Fruit fly (Drosophila melanogaster) whole organism, embryonic: Measurements from ENCODE around the gene CG10947.
A peak's percentile ranks its signal among the peaks of the same experiment; 100 is the strongest.

Experiments
- CG10274 ChIP-seq: fragments of 200-800 bp; sonication (Bioruptor generic); optimal IDR thresholded peaks from 3 replicates; lab custom pipeline; 2017; ENCODE audit warnings: missing biosample characterization, mild to moderate bottlenecking, missing genetic modification characterization
- CG10565 ChIP-seq: fragments of 200-800 bp; sonication (Bioruptor generic); optimal IDR thresholded peaks from 3 replicates; lab custom pipeline; 2016; ENCODE audit warnings: missing biosample characterization, mild to moderate bottlenecking, missing genetic modification characterization
- CG11398 ChIP-seq: fragments of 200-800 bp; sonication (Bioruptor generic); optimal IDR thresholded peaks from 2 replicates; lab custom pipeline; 2016; ENCODE audit warnings: missing biosample characterization, missing genetic modification characterization
- CG12104 ChIP-seq: fragments of 200-800 bp; sonication (Bioruptor generic); optimal IDR thresholded peaks from 3 replicates; lab custom pipeline; 2016; ENCODE audit warnings: missing biosample characterization, missing genetic modification characterization
- CG12744 ChIP-seq: fragments of 200-800 bp; sonication (Bioruptor generic); optimal IDR thresholded peaks from 2 replicates; lab custom pipeline; 2016; ENCODE audit warnings: missing biosample characterization, missing genetic modification characterization
- CG13424 ChIP-seq: fragments of 200-800 bp; sonication (Bioruptor generic); optimal IDR thresholded peaks from 2 replicates; lab custom pipeline; 2019; ENCODE audit warnings: missing biosample characterization, mild to moderate bottlenecking, missing genetic modification characterization, moderate library complexity
- CG15011 ChIP-seq: fragments of 200-800 bp; sonication (Bioruptor generic); optimal IDR thresholded peaks from 3 replicates; lab custom pipeline; 2018; ENCODE audit warnings: missing biosample characterization, mild to moderate bottlenecking, missing genetic modification characterization
- CG15479 ChIP-seq: fragments of 200-800 bp; sonication (Bioruptor generic); optimal IDR thresholded peaks from 3 replicates; lab custom pipeline; 2019; ENCODE audit warnings: missing biosample characterization, mild to moderate bottlenecking, missing genetic modification characterization, moderate library complexity
- CG16863 ChIP-seq: fragments of 200-800 bp; sonication (Bioruptor generic); optimal IDR thresholded peaks from 3 replicates; lab custom pipeline; 2016; ENCODE audit warnings: missing biosample characterization, missing genetic modification characterization
- CG18262 ChIP-seq: fragments of 200-800 bp; optimal IDR thresholded peaks from 3 replicates; lab custom pipeline; 2019; ENCODE audit warnings: missing biosample characterization, mild to moderate bottlenecking, missing genetic modification characterization, moderate library complexity
- CG18619 ChIP-seq: fragments of 200-800 bp; sonication (Bioruptor generic); optimal IDR thresholded peaks from 3 replicates; lab custom pipeline; 2017; ENCODE audit warnings: missing biosample characterization, mild to moderate bottlenecking, missing genetic modification characterization
- CG2202 ChIP-seq: fragments of 200-800 bp; sonication (Bioruptor generic); optimal IDR thresholded peaks from 2 replicates; lab custom pipeline; 2018; ENCODE audit warnings: missing biosample characterization, mild to moderate bottlenecking, missing genetic modification characterization
- CG32532 ChIP-seq: fragments of 200-800 bp; sonication (Bioruptor generic); IDR thresholded peaks from 2 replicates; pipeline ENCODE4 v1.3.6; 2022; ENCODE audit warnings: missing biosample characterization, missing genetic modification characterization
- CG33557 ChIP-seq: fragments of 200-800 bp; sonication (Bioruptor generic); optimal IDR thresholded peaks from 2 replicates; lab custom pipeline; 2019; ENCODE audit warnings: missing biosample characterization, mild to moderate bottlenecking, missing genetic modification characterization, moderate library complexity
- CG3407 ChIP-seq: fragments of 200-800 bp; sonication (Bioruptor generic); optimal IDR thresholded peaks from 2 replicates; lab custom pipeline; 2018; ENCODE audit warnings: missing biosample characterization, mild to moderate bottlenecking, missing genetic modification characterization
- CG3995 ChIP-seq: fragments of 200-800 bp; sonication (Bioruptor generic); optimal IDR thresholded peaks from 3 replicates; lab custom pipeline; 2016; ENCODE audit warnings: missing biosample characterization, missing genetic modification characterization
- CG4424 ChIP-seq: fragments of 200-800 bp; sonication (Bioruptor generic); optimal IDR thresholded peaks from 3 replicates; lab custom pipeline; 2016; ENCODE audit warnings: missing biosample characterization, missing genetic modification characterization
- CG4707 ChIP-seq: fragments of 200-800 bp; sonication (Bioruptor generic); optimal IDR thresholded peaks from 2 replicates; lab custom pipeline; 2018; ENCODE audit warnings: missing biosample characterization, mild to moderate bottlenecking, missing genetic modification characterization, moderate library complexity
- CG6175 ChIP-seq: fragments of 200-800 bp; sonication (Bioruptor generic); IDR thresholded peaks from 3 replicates; pipeline ENCODE4 v1.3.6; 2022; ENCODE audit warnings: missing biosample characterization, missing genetic modification characterization
- CG6689 ChIP-seq: fragments of 200-800 bp; sonication (Bioruptor generic); IDR thresholded peaks from 2 replicates; pipeline ENCODE4 v1.3.6; 2022; ENCODE audit warnings: missing biosample characterization, missing genetic modification characterization
- CG6791 ChIP-seq: fragments of 200-800 bp; sonication (Bioruptor generic); IDR thresholded peaks from 3 replicates; pipeline ENCODE4 v1.3.6; 2022; ENCODE audit warnings: missing biosample characterization, missing genetic modification characterization; ENCODE audit not compliant: partially characterized antibody
- CG9876 ChIP-seq: fragments of 200-800 bp; sonication (Bioruptor generic); optimal IDR thresholded peaks from 2 replicates; lab custom pipeline; 2016; ENCODE audit warnings: missing biosample characterization, missing genetic modification characterization
- CHES-1-like ChIP-seq: fragments of 200-800 bp; sonication (Bioruptor generic); optimal IDR thresholded peaks from 2 replicates; lab custom pipeline; 2016; ENCODE audit warnings: missing biosample characterization, missing genetic modification characterization
- CoRest ChIP-seq: fragments of 200-800 bp; sonication (Bioruptor generic); optimal IDR thresholded peaks from 3 replicates; lab custom pipeline; 2018; ENCODE audit warnings: missing biosample characterization, mild to moderate bottlenecking, missing genetic modification characterization, moderate library complexity
- Dll ChIP-seq: fragments of 200-800 bp; sonication (Bioruptor generic); IDR thresholded peaks from 4 replicates; pipeline ENCODE4 v1.3.6; 2022; ENCODE audit warnings: missing biosample characterization, missing genetic modification characterization; ENCODE audit not compliant: partially characterized antibody
- Hr39 ChIP-seq: fragments of >200 bp; optimal IDR thresholded peaks from 2 replicates; lab custom pipeline; 2017
- Kr ChIP-seq: fragments of 200-800 bp; sonication (Bioruptor generic); optimal IDR thresholded peaks from 2 replicates; lab custom pipeline; 2017; ENCODE audit warnings: missing biosample characterization, mild to moderate bottlenecking, missing genetic modification characterization
- Lpt ChIP-seq: fragments of >200 bp; optimal IDR thresholded peaks from 2 replicates; lab custom pipeline; 2018; ENCODE audit warnings: missing biosample characterization, missing genetic modification characterization
- NK7.1 ChIP-seq: fragments of 200-800 bp; sonication (Bioruptor generic); optimal IDR thresholded peaks from 3 replicates; lab custom pipeline; 2016; ENCODE audit warnings: missing biosample characterization, missing genetic modification characterization
- Sin3A ChIP-seq: fragments of >200 bp; optimal IDR thresholded peaks from 2 replicates; lab custom pipeline; 2018
- Trl ChIP-seq, 3 experiments: fragments of >200 bp in 2 of 3; fragments of 200-800 bp in 1 of 3; sonication (Bioruptor generic) in 1 of 3; optimal IDR thresholded peaks; 2 replicates in 1 of 3; 3 replicates in 2 of 3; lab custom pipeline; 2016 to 2017; ENCODE audit warnings: missing biosample characterization in 1 of 3, missing genetic modification characterization in 1 of 3
- br ChIP-seq: fragments of >200 bp; optimal IDR thresholded peaks from 2 replicates; lab custom pipeline; 2017
- cas ChIP-seq: fragments of 200-800 bp; sonication (Bioruptor generic); IDR thresholded peaks from 2 replicates; pipeline ENCODE4 v1.3.6; 2022; ENCODE audit warnings: missing biosample characterization, missing genetic modification characterization
- cg ChIP-seq: fragments of 200-800 bp; sonication (Bioruptor generic); optimal IDR thresholded peaks from 3 replicates; lab custom pipeline; 2019; ENCODE audit warnings: missing biosample characterization, mild to moderate bottlenecking, missing genetic modification characterization, moderate library complexity
- corto ChIP-seq: fragments of 200-800 bp; sonication (Bioruptor generic); optimal IDR thresholded peaks from 2 replicates; lab custom pipeline; 2016; ENCODE audit warnings: missing biosample characterization, mild to moderate bottlenecking, missing genetic modification characterization, moderate library complexity
- croc ChIP-seq: fragments of 200-800 bp; sonication (Bioruptor generic); conservative IDR thresholded peaks from 3 replicates; pipeline ENCODE4 v1.3.6; 2022; ENCODE audit warnings: missing biosample characterization, missing genetic modification characterization
- crp ChIP-seq, 2 experiments: fragments of 200-800 bp; sonication (Bioruptor generic); optimal IDR thresholded peaks; 2 replicates in 1 of 2; 3 replicates in 1 of 2; lab custom pipeline; 2017; ENCODE audit warnings: missing biosample characterization in 2 of 2, missing genetic modification characterization in 2 of 2, mild to moderate bottlenecking in 1 of 2, moderate library complexity in 1 of 2
- dan ChIP-seq: fragments of 200-800 bp; sonication (Bioruptor generic); IDR thresholded peaks from 2 replicates; pipeline ENCODE4 v1.3.6; 2022; ENCODE audit warnings: missing biosample characterization, missing genetic modification characterization
- hb ChIP-seq: fragments of 200-800 bp; sonication (Bioruptor generic); IDR thresholded peaks from 3 replicates; pipeline ENCODE4 v1.3.6; 2022; ENCODE audit warnings: missing biosample characterization, missing genetic modification characterization; ENCODE audit not compliant: partially characterized antibody
- hth ChIP-seq: fragments of >200 bp; optimal IDR thresholded peaks from 2 replicates; lab custom pipeline; 2017; ENCODE audit warnings: inconsistent platforms
- kah ChIP-seq: fragments of 200-800 bp; sonication (Bioruptor generic); optimal IDR thresholded peaks from 2 replicates; lab custom pipeline; 2018; ENCODE audit warnings: missing biosample characterization, mild to moderate bottlenecking, missing genetic modification characterization
- kni ChIP-seq: fragments of 200-800 bp; sonication (Bioruptor generic); optimal IDR thresholded peaks from 3 replicates; lab custom pipeline; 2017; ENCODE audit warnings: mild to moderate bottlenecking, missing biosample characterization, missing genetic modification reagents, missing genetic modification characterization
- lmd ChIP-seq: fragments of 200-800 bp; sonication (Bioruptor generic); IDR thresholded peaks from 2 replicates; pipeline ENCODE4 v1.3.6; 2022; ENCODE audit warnings: missing biosample characterization, missing genetic modification characterization
- mld ChIP-seq: fragments of 200-800 bp; sonication (Bioruptor generic); IDR thresholded peaks from 3 replicates; pipeline ENCODE4 v1.3.6; 2022; ENCODE audit warnings: missing biosample characterization, missing genetic modification characterization; ENCODE audit not compliant: partially characterized antibody
- nerfin-1 ChIP-seq: fragments of 200-800 bp; sonication (Bioruptor generic); optimal IDR thresholded peaks from 3 replicates; lab custom pipeline; 2019; ENCODE audit warnings: missing biosample characterization, mild to moderate bottlenecking, missing genetic modification characterization, moderate library complexity
- pho ChIP-seq: fragments of 200-800 bp; sonication (Bioruptor generic); optimal IDR thresholded peaks from 2 replicates; lab custom pipeline; 2016; ENCODE audit warnings: missing biosample characterization, missing genetic modification characterization
- prd ChIP-seq, 3 experiments: fragments of >200 bp in 2 of 3; fragments of 200-800 bp in 1 of 3; sonication (Bioruptor generic) in 1 of 3; optimal IDR thresholded peaks in 2 of 3; IDR thresholded peaks in 1 of 3; 2 replicates in 2 of 3; 3 replicates in 1 of 3; pipeline versions ENCODE4 v1.3.6 to Lab custom; 2017 to 2022; ENCODE audit warnings: missing biosample characterization in 1 of 3, missing genetic modification characterization in 1 of 3
- ro ChIP-seq: fragments of 200-800 bp; sonication (Bioruptor generic); IDR thresholded peaks from 2 replicates; pipeline ENCODE4 v1.3.6; 2022; ENCODE audit warnings: missing biosample characterization, missing genetic modification characterization
- scrt ChIP-seq: fragments of 200-800 bp; sonication (Bioruptor generic); optimal IDR thresholded peaks from 2 replicates; lab custom pipeline; 2018; ENCODE audit warnings: missing biosample characterization, mild to moderate bottlenecking, missing genetic modification characterization, moderate library complexity
- slp2 ChIP-seq: fragments of 200-800 bp; sonication (Bioruptor generic); optimal IDR thresholded peaks from 2 replicates; lab custom pipeline; 2016; ENCODE audit warnings: missing biosample characterization, missing genetic modification characterization
- tgo ChIP-seq: fragments of 200-800 bp; sonication (Bioruptor generic); IDR thresholded peaks from 3 replicates; pipeline ENCODE4 v1.3.6; 2022; ENCODE audit warnings: missing biosample characterization, missing genetic modification characterization
- tna ChIP-seq: fragments of 200-800 bp; sonication (Bioruptor generic); IDR thresholded peaks from 2 replicates; pipeline ENCODE4 v1.3.6; 2022; ENCODE audit warnings: missing biosample characterization, missing genetic modification characterization; ENCODE audit not compliant: partially characterized antibody

CG10947 gene

DNA sequence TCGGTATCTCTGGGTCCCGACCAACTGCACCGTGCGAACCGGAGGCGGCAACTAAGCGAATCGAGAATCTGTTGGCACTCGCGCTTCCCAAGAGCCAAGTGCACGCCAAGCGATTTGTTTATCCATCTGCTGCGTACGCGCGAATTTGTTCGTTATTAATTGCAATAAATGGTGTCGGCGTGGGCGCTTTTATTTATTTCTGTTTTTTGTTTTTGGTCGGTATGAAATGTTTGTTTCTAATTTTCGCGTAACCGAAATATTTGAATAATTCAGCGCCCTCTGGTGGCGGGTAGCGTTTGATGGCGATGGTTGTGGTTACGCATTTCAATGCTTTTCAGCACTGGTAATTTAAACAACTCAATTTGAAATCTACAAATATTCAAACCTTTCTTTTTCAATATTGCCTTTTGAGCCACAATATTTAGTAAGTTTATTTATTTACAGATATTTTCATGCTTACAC, at the start of gene CG10947 (continued):
- TF ChIP-seq prd (optimal IDR thresholded peaks at IDR 0.05; lab: Kevin White, UChicago) (no peak), prd (GFP tag; IDR thresholded peaks at IDR 0.05; lab: Robert Waterston, UW) (no peak; the same call in 2 of the 3 replicates), CG2202 (peak; percentile 33), CG15479 (GFP tag; lab: Kevin White, UChicago) (no peak), CG4707 (GFP tag; lab: Kevin White, UChicago) (peak; percentile 60), cg (GFP tag; lab: Kevin White, UChicago) (no peak), CG32532 (GFP tag; lab: Robert Waterston, UW) (peak; percentile 73), tna (GFP tag; lab: Robert Waterston, UW) (no peak), br (lab: Kevin White, UChicago) (no peak), CG9876 (peak; percentile 50), CoRest (tag; lab: Kevin White, UChicago) (peak; percentile 55), kah (GFP tag; lab: Kevin White, UChicago) (peak; percentile 32), CG4424 (GFP tag; lab: Kevin White, UChicago) (peak; percentile 74), CHES-1-like (GFP tag; lab: Kevin White, UChicago) (peak; percentile 61), tgo (peak; percentile 57), lmd (GFP tag; lab: Robert Waterston, UW) (peak; percentile 66), Lpt (GFP tag; lab: Kevin White, UChicago) (no peak), CG6791 (peak; percentile 70; the same call in 2 of the 3 replicates), CG33557 (peak; percentile 33), Trl (optimal IDR thresholded peaks at IDR 0.05; lab: Kevin White, UChicago) (no peak), Trl (GFP tag; optimal IDR thresholded peaks at IDR 0.05; lab: Kevin White, UChicago) (peak; percentile 77), scrt (GFP tag; lab: Kevin White, UChicago) (no peak), NK7.1 (GFP tag; lab: Kevin White, UChicago) (peak; percentile 57), slp2 (peak; percentile 68), kni (GFP tag; lab: Kevin White, UChicago) (no peak), CG11398 (peak; percentile 33), CG15011 (no peak), Kr (no peak), crp (GFP tag; optimal IDR thresholded peaks at IDR 0.05; lab: Kevin White, UChicago) (peak in 1 of 2 experiments; percentile 21), CG16863 (GFP tag; lab: Kevin White, UChicago) (peak; percentile 67), pho (GFP tag; lab: Kevin White, UChicago) (peak; percentile 64)

DNA sequence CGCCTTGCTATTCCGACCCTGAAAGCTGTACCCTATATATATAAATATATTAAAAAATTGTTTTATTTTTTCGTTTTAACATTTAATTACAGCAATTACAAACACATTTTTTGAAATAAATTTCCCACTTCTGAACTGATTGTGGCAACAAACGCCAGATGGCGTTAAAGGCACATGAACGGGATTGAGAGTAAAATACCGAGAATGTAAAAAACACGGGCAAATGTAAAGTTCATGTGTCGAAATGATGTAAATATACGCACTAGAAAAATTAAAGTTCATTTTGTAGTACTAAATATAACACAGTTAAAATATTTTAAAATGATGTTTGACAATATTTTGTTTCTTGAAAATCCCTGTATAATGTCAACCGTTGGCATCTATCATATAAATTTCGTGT, 49.8 kb upstream of the CG10947 start:
- TF ChIP-seq CG9876 (no peak), CG10565 (GFP tag; lab: Kevin White, UChicago) (no peak), CG10274 (GFP tag; lab: Kevin White, UChicago) (no peak), nerfin-1 (tag; lab: Kevin White, UChicago) (peak; percentile 34), CG6175 (GFP tag; lab: Robert Waterston, UW) (no peak), croc (GFP tag; lab: Robert Waterston, UW) (no peak; the same call in 2 of the 3 replicates), hth (lab: Kevin White, UChicago) (no peak), CG13424 (tag; lab: Kevin White, UChicago) (peak; percentile 36), ro (no peak), corto (GFP tag; lab: Kevin White, UChicago) (no peak), Dll (GFP tag; lab: Robert Waterston, UW) (no peak), mld (GFP tag; lab: Robert Waterston, UW) (no peak), CG3995 (GFP tag; lab: Kevin White, UChicago) (no peak), CG12104 (no peak), cas (GFP tag; lab: Robert Waterston, UW) (no peak), Hr39 (no peak), CG6689 (GFP tag; lab: Robert Waterston, UW) (no peak), CG12744 (GFP tag; lab: Kevin White, UChicago) (no peak), hb (GFP tag; lab: Robert Waterston, UW) (peak; percentile 27; the same call in 1 of the 3 replicates), dan (GFP tag; lab: Robert Waterston, UW) (no peak), Sin3A (lab: Kevin White, UChicago) (no peak), CG3407 (no peak), CG18262 (tag; lab: Kevin White, UChicago) (peak; percentile 28), CG18619 (peak; percentile 24)
